Fruit fly (Drosophila melanogaster) whole organism, adult: ENCODE measurements around the gene mRpL35.

Experiments
- CG1620 ChIP-seq: fragments of 200-800 bp; sonication (Bioruptor generic); optimal IDR thresholded peaks from 2 replicates; lab custom pipeline; 2016; ENCODE audit warnings: missing biosample characterization, missing genetic modification characterization
- CG5204 ChIP-seq: fragments of 200-800 bp; sonication (Bioruptor generic); optimal IDR thresholded peaks from 2 replicates; lab custom pipeline; 2016; ENCODE audit warnings: missing biosample characterization, missing genetic modification characterization
- cic ChIP-seq: fragments of 200-800 bp; sonication (Bioruptor generic); optimal IDR thresholded peaks from 2 replicates; lab custom pipeline; 2017; ENCODE audit warnings: missing biosample characterization, mild to moderate bottlenecking, missing genetic modification characterization, moderate library complexity
- tj ChIP-seq: fragments of 200-800 bp; sonication (Bioruptor generic); optimal IDR thresholded peaks from 3 replicates; lab custom pipeline; 2017; ENCODE audit warnings: missing biosample characterization, mild to moderate bottlenecking, missing genetic modification characterization, moderate library complexity

- TF ChIP-seq tj (GFP tag; lab: Kevin White, UChicago) (no peak), CG1620 (GFP tag; lab: Kevin White, UChicago) (no peak), CG5204 (GFP tag; lab: Kevin White, UChicago) (no peak), cic (GFP tag; lab: Kevin White, UChicago) (no peak)
These were observed 30.4 kb downstream of the mRpL35 start for dm6 chr3R:22053740-22054139.
